Worm (Caenorhabditis elegans): Measurements from ENCODE around the gene vps-60.

- no peak for TF ChIP-seq K02D7.2 (tag; optimal IDR thresholded peaks at IDR 0.05)
- no peak for TF ChIP-seq dmd-4 (tag; optimal IDR thresholded peaks at IDR 0.05; ENCODE audit: borderline replicate concordance)
- TF ChIP-seq hlh-30 (tag; optimal IDR thresholded peaks at IDR 0.05; ENCODE audit: insufficient read depth) = no peak
- TF ChIP-seq fkh-10 (GFP tag; optimal IDR thresholded peaks at IDR 0.05) = no peak
- no peak for TF ChIP-seq T23F11.4 (GFP tag; optimal IDR thresholded peaks at IDR 0.05)
- no peak for TF ChIP-seq pax-1 (tag; optimal IDR thresholded peaks at IDR 0.05)
- no peak for TF ChIP-seq ama-1 (optimal IDR thresholded peaks at IDR 0.05)
- no peak for TF ChIP-seq tbx-2 (tag; optimal IDR thresholded peaks at IDR 0.05)
- no peak for TF ChIP-seq pag-3 (tag; optimal IDR thresholded peaks at IDR 0.05; ENCODE audit: borderline replicate concordance)
- TF ChIP-seq sdc-2 (tag; optimal IDR thresholded peaks at IDR 0.05) = no peak
Observed at ce11 chrV:8580961-8581360, 25.0 kb downstream of the vps-60 start, which contains the start of gene C10B5.1.
